Worm (Caenorhabditis elegans): ENCODE measurements around the gene par-5.

ce11 chrIV:11787793-11788192 lies 33.9 kb downstream of the par-5 start:
- TF ChIP-seq unc-130 (GFP tag; optimal IDR thresholded peaks at IDR 0.05) (no peak), mes-4 (tag; optimal IDR thresholded peaks at IDR 0.05) (no peak), hmg-20 (GFP tag; IDR thresholded peaks at IDR 0.05) (no peak), sptf-2 (GFP tag; optimal IDR thresholded peaks at IDR 0.05) (no peak), pha-4 (tag; optimal IDR thresholded peaks at IDR 0.05) (no peak), akir-1 (GFP tag; optimal IDR thresholded peaks at IDR 0.05) (no peak), K11D2.4 (GFP tag; IDR thresholded peaks at IDR 0.05) (no peak), dpl-1 (GFP tag; optimal IDR thresholded peaks at IDR 0.05) (no peak), cebp-1 (GFP tag; IDR thresholded peaks at IDR 0.05) (no peak), cebp-1 (tag; optimal IDR thresholded peaks at IDR 0.05) (no peak)

All from whole organism, young adult.